Fruit fly (Drosophila melanogaster): ENCODE data around the gene Taf4.
A peak's percentile ranks its signal among the peaks of the same experiment; 100 is the strongest.

Taf4 gene

dm6 chr3L:16087323-16087816 is 25.6 kb upstream of the Taf4 start, which contains the start of gene Tasp1 (continued):
- peak; percentile 57; the same call in 1 of the 2 replicates for TF ChIP-seq Bgb (GFP tag; IDR thresholded peaks at IDR 0.05; ENCODE audit: partially characterized antibody)
- no peak for TF ChIP-seq CG2199 (GFP tag; IDR thresholded peaks at IDR 0.05)
- peak; percentile 35 for TF ChIP-seq CG18476 (GFP tag; optimal IDR thresholded peaks at IDR 0.05)
- TF ChIP-seq run (tag; optimal IDR thresholded peaks at IDR 0.05): no peak
- peak; percentile 47 for TF ChIP-seq CG9437 (GFP tag; optimal IDR thresholded peaks at IDR 0.05)
- no peak for TF ChIP-seq Doc3 (GFP tag; IDR thresholded peaks at IDR 0.05; ENCODE audit: partially characterized antibody)
- TF ChIP-seq Trl (optimal IDR thresholded peaks at IDR 0.05): no peak
- TF ChIP-seq Trl (GFP tag; optimal IDR thresholded peaks at IDR 0.05): no peak
- peak; percentile 46; the same call in 1 of the 2 replicates for TF ChIP-seq CG13287 (GFP tag; IDR thresholded peaks at IDR 0.05; ENCODE audit: partially characterized antibody)
- peak; percentile 8; the same call in 1 of the 2 replicates for TF ChIP-seq ato (GFP tag; IDR thresholded peaks at IDR 0.05; ENCODE audit: partially characterized antibody)
- TF ChIP-seq slp2 (GFP tag; optimal IDR thresholded peaks at IDR 0.05): no peak
- TF ChIP-seq crc (GFP tag; optimal IDR thresholded peaks at IDR 0.05): no peak
- peak; percentile 67 for TF ChIP-seq stc (GFP tag; IDR thresholded peaks at IDR 0.05)
- no peak for TF ChIP-seq CG30431 (GFP tag; optimal IDR thresholded peaks at IDR 0.05)
- TF ChIP-seq btn (GFP tag; optimal IDR thresholded peaks at IDR 0.05): no peak
- TF ChIP-seq Hand (GFP tag; optimal IDR thresholded peaks at IDR 0.05): no peak
- TF ChIP-seq esg (GFP tag; conservative IDR thresholded peaks at IDR 0.05): peak; percentile 67
- TF ChIP-seq knrl (GFP tag; IDR thresholded peaks at IDR 0.05; ENCODE audit: partially characterized antibody): no peak; the same call in 2 of the 3 replicates
- TF ChIP-seq CG2712 (tag; optimal IDR thresholded peaks at IDR 0.05): peak; percentile 83
- TF ChIP-seq kah (GFP tag; optimal IDR thresholded peaks at IDR 0.05): peak; percentile 40
- TF ChIP-seq Ets97D (GFP tag; optimal IDR thresholded peaks at IDR 0.05): no peak
- TF ChIP-seq B-H2 (GFP tag; optimal IDR thresholded peaks at IDR 0.05): peak; percentile 11
- TF ChIP-seq klu (GFP tag; IDR thresholded peaks at IDR 0.05): no peak
- TF ChIP-seq NC2α (GFP tag; optimal IDR thresholded peaks at IDR 0.05): no peak
- no peak for TF ChIP-seq gcm (GFP tag; optimal IDR thresholded peaks at IDR 0.05)
- TF ChIP-seq CG12659 (GFP tag; optimal IDR thresholded peaks at IDR 0.05): peak; percentile 75
- TF ChIP-seq ATbp (GFP tag; optimal IDR thresholded peaks at IDR 0.05): no peak
- TF ChIP-seq ab (GFP tag; optimal IDR thresholded peaks at IDR 0.05): no peak
- peak; percentile 53 for TF ChIP-seq Hsf (GFP tag; optimal IDR thresholded peaks at IDR 0.05)
- peak; percentile 54 for TF ChIP-seq zen (tag; optimal IDR thresholded peaks at IDR 0.05)
- TF ChIP-seq sens-2 (GFP tag; IDR thresholded peaks at IDR 0.05): no peak
- peak; percentile 74 for TF ChIP-seq HLH3B (GFP tag; IDR thresholded peaks at IDR 0.05)
- TF ChIP-seq NC2β (GFP tag; optimal IDR thresholded peaks at IDR 0.05): no peak
- TF ChIP-seq Stat92E (GFP tag; optimal IDR thresholded peaks at IDR 0.05): peak in 1 of 3 experiments; percentile 33
- no peak for TF ChIP-seq CG6854 (GFP tag; optimal IDR thresholded peaks at IDR 0.05)
- TF ChIP-seq BEAF-32 (GFP tag; optimal IDR thresholded peaks at IDR 0.05): peak; percentile 21
- TF ChIP-seq Sry-β (GFP tag; optimal IDR thresholded peaks at IDR 0.05): no peak
- TF ChIP-seq dati (GFP tag; IDR thresholded peaks at IDR 0.05): no peak
- no peak for TF ChIP-seq CG17802 (tag; optimal IDR thresholded peaks at IDR 0.05)
- TF ChIP-seq inv (GFP tag; IDR thresholded peaks at IDR 0.05; ENCODE audit: partially characterized antibody): no peak
- TF ChIP-seq Med (GFP tag): peak; percentile 77
- peak; percentile 70 for TF ChIP-seq CG10267 (tag; optimal IDR thresholded peaks at IDR 0.05)
- no peak for TF ChIP-seq CG1832 (GFP tag; optimal IDR thresholded peaks at IDR 0.05)
- TF ChIP-seq Deaf1 (tag; optimal IDR thresholded peaks at IDR 0.05): no peak
- peak; percentile 10 for TF ChIP-seq Fer2 (tag; optimal IDR thresholded peaks at IDR 0.05)
- no peak for TF ChIP-seq ham (GFP tag; IDR thresholded peaks at IDR 0.05)
- no peak for TF ChIP-seq CG5953 (GFP tag; IDR thresholded peaks at IDR 0.05)
- no peak for TF ChIP-seq emc (GFP tag; optimal IDR thresholded peaks at IDR 0.05)
- TF ChIP-seq Ptx1 (GFP tag; IDR thresholded peaks at IDR 0.05): no peak; the same call in 1 of the 2 replicates
- peak; percentile 74; the same call in 1 of the 2 replicates for TF ChIP-seq CG17328 (GFP tag; IDR thresholded peaks at IDR 0.05)

All from whole organism, embryonic.